Worm (Caenorhabditis elegans) whole organism, early embryonic: Measurements from ENCODE around the gene F25H9.2.

Experiments
- B0310.2 ChIP-seq: sonication (generic microtip); optimal IDR thresholded peaks from 2 replicates; lab custom pipeline; 2016; ENCODE audit warnings: mild to moderate bottlenecking, missing genetic modification characterization, missing compliant biosample characterization
- ama-1 ChIP-seq: fragments of 150-350 bp; optimal IDR thresholded peaks from 2 replicates; lab custom pipeline; 2014
- ets-7 ChIP-seq: sonication (generic microtip); optimal IDR thresholded peaks from 2 replicates; lab custom pipeline; 2016; ENCODE audit warnings: missing genotype, missing genetic modification characterization, missing compliant biosample characterization
- scrt-1 ChIP-seq: fragments of 200-800 bp; sonication (Bioruptor generic); IDR thresholded peaks from 2 replicates; pipeline ENCODE4 v1.3.6; 2022; ENCODE audit warnings: missing genetic modification characterization, missing compliant biosample characterization

DNA sequence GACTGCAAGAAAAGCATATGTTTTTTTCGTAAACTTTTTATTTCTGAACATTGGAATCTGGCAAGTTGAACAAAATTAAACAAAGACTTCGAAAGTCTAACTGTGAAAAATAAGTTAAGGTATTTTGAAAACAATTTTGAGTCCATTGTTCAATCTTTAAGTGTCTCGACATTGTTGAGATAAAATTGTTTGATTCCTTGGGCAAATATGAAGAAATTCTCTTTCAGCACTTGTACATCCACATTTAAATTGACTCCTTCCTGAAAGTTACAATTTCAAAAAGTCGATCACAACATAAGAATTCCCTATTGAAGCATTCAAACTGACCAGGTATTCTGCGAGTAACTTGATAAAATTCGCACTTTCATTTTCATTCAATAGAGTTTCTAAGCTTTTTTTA is 41.8 kb upstream of the F25H9.2 start:
- no peak for TF ChIP-seq ama-1 (lab: Kevin White, UChicago)
- no peak for TF ChIP-seq ets-7 (tag; lab: Kevin White, UChicago)
- TF ChIP-seq scrt-1 (GFP tag; lab: Robert Waterston, UW) = no peak
- no peak for TF ChIP-seq B0310.2 (tag; lab: Kevin White, UChicago)
